Fruit fly (Drosophila melanogaster) whole organism, embryonic: ENCODE results near the gene Ide.

Experiments
- Adf1 ChIP-seq: fragments of 200-800 bp; sonication (Bioruptor generic); IDR thresholded peaks from 2 replicates; pipeline ENCODE4 v1.3.6; 2022; ENCODE audit warnings: missing biosample characterization, missing genetic modification characterization
- Asciz ChIP-seq: fragments of 200-800 bp; sonication (Bioruptor generic); optimal IDR thresholded peaks from 2 replicates; lab custom pipeline; 2017; ENCODE audit warnings: missing biosample characterization, mild to moderate bottlenecking, missing genetic modification characterization, missing genetic modification reagents
- Atf-2 ChIP-seq: fragments of 200-800 bp; sonication (Bioruptor generic); optimal IDR thresholded peaks from 2 replicates; lab custom pipeline; 2016; ENCODE audit warnings: missing biosample characterization, missing genetic modification characterization
- Atf3 ChIP-seq: fragments of 200-800 bp; sonication (Bioruptor generic); optimal IDR thresholded peaks from 3 replicates; lab custom pipeline; 2016; ENCODE audit warnings: missing biosample characterization, missing genetic modification characterization
- CG1024 ChIP-seq: fragments of 200-800 bp; sonication (Bioruptor generic); IDR thresholded peaks from 2 replicates; pipeline ENCODE4 v1.3.6; 2022; ENCODE audit warnings: missing biosample characterization, missing genetic modification characterization
- CG14014 ChIP-seq: fragments of 200-800 bp; sonication (Bioruptor generic); IDR thresholded peaks from 2 replicates; pipeline ENCODE4 v1.3.6; 2022; ENCODE audit warnings: missing biosample characterization, missing genetic modification characterization
- CG15601 ChIP-seq: fragments of 200-800 bp; sonication (Bioruptor generic); optimal IDR thresholded peaks from 3 replicates; lab custom pipeline; 2019; ENCODE audit warnings: missing biosample characterization, mild to moderate bottlenecking, missing genetic modification characterization, moderate library complexity
- CG17385 ChIP-seq: fragments of 200-800 bp; sonication (Bioruptor generic); optimal IDR thresholded peaks from 3 replicates; lab custom pipeline; 2018; ENCODE audit warnings: missing biosample characterization, mild to moderate bottlenecking, missing genetic modification characterization
- CG18011 ChIP-seq: fragments of 200-800 bp; sonication (Bioruptor generic); optimal IDR thresholded peaks from 2 replicates; lab custom pipeline; 2017; ENCODE audit warnings: missing biosample characterization, missing genetic modification characterization, mild to moderate bottlenecking, moderate library complexity, missing genotype
- CG1832 ChIP-seq: fragments of 200-800 bp; sonication (Bioruptor generic); optimal IDR thresholded peaks from 2 replicates; lab custom pipeline; 2017; ENCODE audit warnings: missing biosample characterization, mild to moderate bottlenecking, missing genetic modification characterization, inconsistent platforms
- CG4820 ChIP-seq: fragments of 200-800 bp; sonication (Bioruptor generic); optimal IDR thresholded peaks from 3 replicates; lab custom pipeline; 2016; ENCODE audit warnings: missing biosample characterization, missing genetic modification characterization
- CG7963 ChIP-seq: fragments of 200-800 bp; sonication (Bioruptor generic); IDR thresholded peaks from 3 replicates; pipeline ENCODE4 v1.3.6; 2022; ENCODE audit warnings: missing biosample characterization, missing genetic modification characterization; ENCODE audit not compliant: partially characterized antibody
- CG7987 ChIP-seq: fragments of 200-800 bp; sonication (Bioruptor generic); optimal IDR thresholded peaks from 2 replicates; lab custom pipeline; 2018; ENCODE audit warnings: missing biosample characterization, mild to moderate bottlenecking, missing genetic modification characterization, moderate library complexity
- CG8089 ChIP-seq: fragments of 200-800 bp; sonication (Bioruptor generic); optimal IDR thresholded peaks from 3 replicates; lab custom pipeline; 2016; ENCODE audit warnings: missing biosample characterization, missing genetic modification characterization
- CG9817 ChIP-seq: fragments of 200-800 bp; sonication (Bioruptor generic); optimal IDR thresholded peaks from 2 replicates; lab custom pipeline; 2018; ENCODE audit warnings: missing biosample characterization, mild to moderate bottlenecking, missing genetic modification characterization, moderate library complexity
- Dfd ChIP-seq, 2 experiments: fragments of >200 bp; optimal IDR thresholded peaks; 2 replicates each; lab custom pipeline; 2017; ENCODE audit warnings: missing biosample characterization in 2 of 2, missing genetic modification characterization in 2 of 2
- HHEX ChIP-seq: fragments of 200-800 bp; sonication (Bioruptor generic); optimal IDR thresholded peaks from 3 replicates; lab custom pipeline; 2017; ENCODE audit warnings: missing biosample characterization, mild to moderate bottlenecking, missing genetic modification characterization, missing genetic modification reagents
- HLH3B ChIP-seq: fragments of 200-800 bp; sonication (Bioruptor generic); IDR thresholded peaks from 2 replicates; pipeline ENCODE4 v1.3.6; 2022; ENCODE audit warnings: missing biosample characterization, missing genetic modification characterization
- MBD-R2 ChIP-seq: fragments of 200-800 bp; sonication (Bioruptor generic); IDR thresholded peaks from 2 replicates; pipeline ENCODE4 v1.3.6; 2022; ENCODE audit warnings: missing biosample characterization, missing genetic modification characterization
- Med ChIP-seq: fragments of 200-800 bp; sonication (Bioruptor generic); peaks from one replicate; lab custom pipeline; 2016; ENCODE audit warnings: missing biosample characterization, missing genetic modification characterization, mild to moderate bottlenecking, inconsistent platforms, moderate library complexity
- Mes4 ChIP-seq: fragments of 200-800 bp; sonication (Bioruptor generic); optimal IDR thresholded peaks from 2 replicates; lab custom pipeline; 2016; ENCODE audit warnings: missing biosample characterization, missing genetic modification characterization
- Neu2 ChIP-seq: fragments of 200-800 bp; sonication (Bioruptor generic); optimal IDR thresholded peaks from 3 replicates; lab custom pipeline; 2016; ENCODE audit warnings: missing biosample characterization, missing genetic modification characterization, borderline replicate concordance
- Opbp ChIP-seq: fragments of 200-800 bp; sonication (Bioruptor generic); IDR thresholded peaks from 3 replicates; pipeline ENCODE4 v1.3.6; 2022; ENCODE audit warnings: missing biosample characterization, missing genetic modification characterization; ENCODE audit not compliant: partially characterized antibody
- al ChIP-seq: fragments of 200-800 bp; sonication (Bioruptor generic); IDR thresholded peaks from 2 replicates; pipeline ENCODE4 v1.3.6; 2022; ENCODE audit warnings: missing biosample characterization, missing genetic modification characterization
- ase ChIP-seq: fragments of 200-800 bp; sonication (Bioruptor generic); IDR thresholded peaks from 3 replicates; pipeline ENCODE4 v1.3.6; 2022; ENCODE audit warnings: missing biosample characterization, missing genetic modification characterization
- chif ChIP-seq, 2 experiments: fragments of 200-800 bp; sonication (Bioruptor generic); optimal IDR thresholded peaks; 3 replicates each; lab custom pipeline; 2016; ENCODE audit warnings: missing biosample characterization in 2 of 2, missing genetic modification characterization in 2 of 2
- crol ChIP-seq: fragments of 200-800 bp; sonication (Bioruptor generic); IDR thresholded peaks from 2 replicates; pipeline ENCODE4 v1.3.6; 2022; ENCODE audit warnings: missing biosample characterization, missing genetic modification characterization
- crp ChIP-seq, 2 experiments: fragments of 200-800 bp; sonication (Bioruptor generic); optimal IDR thresholded peaks; 2 replicates in 1 of 2; 3 replicates in 1 of 2; lab custom pipeline; 2017; ENCODE audit warnings: missing biosample characterization in 2 of 2, missing genetic modification characterization in 2 of 2, mild to moderate bottlenecking in 1 of 2, moderate library complexity in 1 of 2
- dan ChIP-seq: fragments of 200-800 bp; sonication (Bioruptor generic); IDR thresholded peaks from 2 replicates; pipeline ENCODE4 v1.3.6; 2022; ENCODE audit warnings: missing biosample characterization, missing genetic modification characterization
- dpn ChIP-seq, 2 experiments: fragments of 200-800 bp; sonication (Bioruptor generic); optimal IDR thresholded peaks; 3 replicates each; lab custom pipeline; 2016; ENCODE audit warnings: missing biosample characterization in 2 of 2, missing genetic modification characterization in 2 of 2
- gcm ChIP-seq: fragments of 200-800 bp; sonication (Bioruptor generic); optimal IDR thresholded peaks from 2 replicates; lab custom pipeline; 2019; ENCODE audit warnings: missing biosample characterization, mild to moderate bottlenecking, missing genetic modification characterization, moderate library complexity
- hb ChIP-seq: fragments of 200-800 bp; sonication (Bioruptor generic); IDR thresholded peaks from 3 replicates; pipeline ENCODE4 v1.3.6; 2022; ENCODE audit warnings: missing biosample characterization, missing genetic modification characterization; ENCODE audit not compliant: partially characterized antibody
- kni ChIP-seq: fragments of 200-800 bp; sonication (Bioruptor generic); optimal IDR thresholded peaks from 3 replicates; lab custom pipeline; 2017; ENCODE audit warnings: mild to moderate bottlenecking, missing biosample characterization, missing genetic modification reagents, missing genetic modification characterization
- maf-S ChIP-seq: fragments of 200-800 bp; sonication (Bioruptor generic); optimal IDR thresholded peaks from 2 replicates; lab custom pipeline; 2016; ENCODE audit warnings: missing biosample characterization, missing genetic modification characterization
- org-1 ChIP-seq: fragments of 200-800 bp; sonication (Bioruptor generic); optimal IDR thresholded peaks from 2 replicates; lab custom pipeline; 2017; ENCODE audit warnings: missing biosample characterization, missing genetic modification characterization
- otp ChIP-seq: fragments of 200-800 bp; sonication (Bioruptor generic); IDR thresholded peaks from 3 replicates; pipeline ENCODE4, ENCODE4 v1.3.6; 2022; ENCODE audit warnings: missing biosample characterization, missing genetic modification characterization
- p53 ChIP-seq: fragments of 200-800 bp; sonication (Bioruptor generic); optimal IDR thresholded peaks from 2 replicates; lab custom pipeline; 2016; ENCODE audit warnings: missing biosample characterization, missing genetic modification characterization
- pum ChIP-seq: fragments of 200-800 bp; sonication (Bioruptor generic); optimal IDR thresholded peaks from 2 replicates; lab custom pipeline; 2016; ENCODE audit warnings: missing biosample characterization, missing genetic modification characterization
- scrt ChIP-seq: fragments of 200-800 bp; sonication (Bioruptor generic); optimal IDR thresholded peaks from 2 replicates; lab custom pipeline; 2018; ENCODE audit warnings: missing biosample characterization, mild to moderate bottlenecking, missing genetic modification characterization, moderate library complexity
- slbo ChIP-seq: fragments of 200-800 bp; sonication (Bioruptor generic); IDR thresholded peaks from 2 replicates; pipeline ENCODE4 v1.3.6; 2022; ENCODE audit warnings: missing biosample characterization, missing genetic modification characterization
- sna ChIP-seq: fragments of 200-800 bp; sonication (Bioruptor generic); IDR thresholded peaks from 2 replicates; pipeline ENCODE4 v1.3.6; 2022; ENCODE audit warnings: missing biosample characterization, missing genetic modification characterization; ENCODE audit not compliant: partially characterized antibody
- sug ChIP-seq: fragments of 200-800 bp; optimal IDR thresholded peaks from 2 replicates; lab custom pipeline; 2019; ENCODE audit warnings: missing biosample characterization, mild to moderate bottlenecking, missing genetic modification characterization, moderate library complexity
- tup ChIP-seq: fragments of 200-800 bp; sonication (Bioruptor generic); optimal IDR thresholded peaks from 2 replicates; lab custom pipeline; 2016; ENCODE audit warnings: missing biosample characterization, mild to moderate bottlenecking, missing genetic modification characterization, moderate library complexity
- unc-4 ChIP-seq: fragments of 200-800 bp; sonication (Bioruptor generic); IDR thresholded peaks from 2 replicates; pipeline ENCODE4 v1.3.6; 2022; ENCODE audit warnings: missing biosample characterization, missing genetic modification characterization; ENCODE audit not compliant: partially characterized antibody
- unpg ChIP-seq: fragments of 200-800 bp; sonication (Bioruptor generic); optimal IDR thresholded peaks from 3 replicates; lab custom pipeline; 2018; ENCODE audit warnings: missing biosample characterization, mild to moderate bottlenecking, missing genetic modification characterization, moderate library complexity
- usp ChIP-seq: fragments of >200 bp; optimal IDR thresholded peaks from 2 replicates; lab custom pipeline; 2017; ENCODE audit warnings: missing biosample characterization, missing genetic modification characterization
- vvl ChIP-seq: fragments of 200-800 bp; sonication (Bioruptor generic); IDR thresholded peaks from 2 replicates; pipeline ENCODE4 v1.3.6; 2022; ENCODE audit warnings: missing biosample characterization, missing genetic modification characterization
- zfh2 ChIP-seq: fragments of 200-800 bp; sonication (Bioruptor generic); optimal IDR thresholded peaks from 2 replicates; lab custom pipeline; 2016; ENCODE audit warnings: missing biosample characterization, missing genetic modification characterization

Ide gene

dm6 chr3L:20410345-20410744 lies 34.6 kb upstream of the Ide start, which contains the start of gene CG13248 (continued):
- no peak for TF ChIP-seq crol (GFP tag; lab: Robert Waterston, UW)
- peak; percentile 22; the same call in 1 of the 2 replicates for TF ChIP-seq MBD-R2
- no peak for TF ChIP-seq pum
- no peak for TF ChIP-seq HLH3B
- TF ChIP-seq crp (GFP tag; optimal IDR thresholded peaks at IDR 0.05; lab: Kevin White, UChicago): peak in 1 of 2 experiments; percentile 15
- no peak for TF ChIP-seq dpn (GFP tag; optimal IDR thresholded peaks at IDR 0.05; lab: Kevin White, UChicago)
- no peak for TF ChIP-seq CG9817
- no peak for TF ChIP-seq maf-S
- TF ChIP-seq CG17385 (GFP tag; lab: Kevin White, UChicago): no peak
- no peak for TF ChIP-seq tup (GFP tag; lab: Kevin White, UChicago)
- peak; percentile 63 for TF ChIP-seq scrt (GFP tag; lab: Kevin White, UChicago)
- TF ChIP-seq CG7963 (GFP tag; lab: Robert Waterston, UW): no peak

- TF ChIP-seq CG7987 (GFP tag; lab: Kevin White, UChicago) (peak; percentile 61), unpg (GFP tag; lab: Kevin White, UChicago) (peak; percentile 45), CG1024 (GFP tag; lab: Robert Waterston, UW) (no peak), unc-4 (GFP tag; lab: Robert Waterston, UW) (no peak), hb (no peak), org-1 (GFP tag; lab: Kevin White, UChicago) (no peak), usp (GFP tag; lab: Kevin White, UChicago) (no peak), ase (GFP tag; lab: Robert Waterston, UW) (no peak), CG8089 (GFP tag; lab: Kevin White, UChicago) (no peak), Asciz (GFP tag; lab: Kevin White, UChicago) (peak; percentile 57), CG1832 (GFP tag; lab: Kevin White, UChicago) (no peak), Dfd (GFP tag; optimal IDR thresholded peaks at IDR 0.05; lab: Kevin White, UChicago) (no peak), otp (GFP tag; lab: Robert Waterston, UW) (no peak), sna (GFP tag; lab: Robert Waterston, UW) (no peak), CG14014 (0 out of 2 replicates have a peak, but pooled peaks have one; percentile 31), HHEX (GFP tag; lab: Kevin White, UChicago) (no peak), Adf1 (GFP tag; lab: Robert Waterston, UW) (no peak), chif (GFP tag; optimal IDR thresholded peaks at IDR 0.05; lab: Kevin White, UChicago) (no peak), Mes4 (GFP tag; lab: Kevin White, UChicago) (no peak), dan (GFP tag; lab: Robert Waterston, UW) (no peak), CG4820 (no peak), slbo (GFP tag; lab: Robert Waterston, UW) (no peak), vvl (GFP tag; lab: Robert Waterston, UW) (peak; percentile 47; the same call in 1 of the 2 replicates), Opbp (no peak), sug (peak; percentile 18), CG18011 (GFP tag; lab: Kevin White, UChicago) (no peak), Atf3 (GFP tag; lab: Kevin White, UChicago) (no peak), Neu2 (no peak), zfh2 (GFP tag; lab: Kevin White, UChicago) (no peak), CG15601 (tag; lab: Kevin White, UChicago) (peak; percentile 29), kni (GFP tag; lab: Kevin White, UChicago) (no peak), Atf-2 (GFP tag; lab: Kevin White, UChicago) (no peak), Med (GFP tag; lab: Kevin White, UChicago) (peak; percentile 4), p53 (GFP tag; lab: Kevin White, UChicago) (no peak), gcm (peak; percentile 24), al (GFP tag; lab: Robert Waterston, UW) (no peak)
These were observed 30.6 kb upstream of the Ide start for dm6 chr3L:20405971-20406948.
